Fruit fly (Drosophila melanogaster) whole organism: Measurements from ENCODE around the gene wge.

Experiments used
- CG8478 ChIP-seq: fragments of >200 bp; optimal IDR thresholded peaks from 2 replicates; lab custom pipeline; 2018; ENCODE audit warnings: inconsistent platforms
- Dll ChIP-seq: fragments of >200 bp; optimal IDR thresholded peaks from 2 replicates; lab custom pipeline; 2017
- EcR ChIP-seq, 2 experiments: fragments of >200 bp; optimal IDR thresholded peaks; 2 replicates each; lab custom pipeline; 2017; ENCODE audit warnings: missing biosample characterization in 2 of 2, missing genetic modification characterization in 2 of 2, missing genetic modification reagents in 2 of 2
- pan ChIP-seq: fragments of >200 bp; optimal IDR thresholded peaks from 2 replicates; lab custom pipeline; 2017
- psq ChIP-seq: fragments of >200 bp; optimal IDR thresholded peaks from 2 replicates; lab custom pipeline; 2017
- usp ChIP-seq: fragments of >200 bp; optimal IDR thresholded peaks from 2 replicates; lab custom pipeline; 2017; ENCODE audit warnings: missing biosample characterization, missing genetic modification characterization, mixed read lengths

wge gene

DNA sequence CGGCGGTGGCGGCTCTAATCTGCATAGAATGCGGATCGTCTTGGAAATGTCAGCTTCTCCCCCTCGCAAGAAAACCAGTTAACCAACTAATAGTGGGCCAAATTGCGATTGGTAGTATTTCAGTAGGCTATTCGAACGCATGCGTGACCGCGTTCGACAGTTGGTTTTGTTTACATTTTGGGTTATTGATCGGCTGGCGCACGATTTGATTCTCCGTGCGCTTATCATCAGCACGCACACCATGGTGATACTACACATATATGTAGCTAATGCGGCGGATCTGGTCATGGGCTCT is 32.6 kb upstream of the wge start:
- TF ChIP-seq pan (lab: Kevin White, UChicago) (no peak), psq (no peak), Dll (lab: Kevin White, UChicago) (no peak), EcR (GFP tag; optimal IDR thresholded peaks at IDR 0.05; lab: Kevin White, UChicago) (no peak), usp (GFP tag; lab: Kevin White, UChicago) (no peak), CG8478 (lab: Kevin White, UChicago) (no peak)

- TF ChIP-seq pan (lab: Kevin White, UChicago): no peak
- TF ChIP-seq usp (GFP tag; lab: Kevin White, UChicago): no peak
- no peak for TF ChIP-seq CG8478 (lab: Kevin White, UChicago)
- TF ChIP-seq EcR (GFP tag; optimal IDR thresholded peaks at IDR 0.05; lab: Kevin White, UChicago): no peak
- no peak for TF ChIP-seq Dll (lab: Kevin White, UChicago)
- no peak for TF ChIP-seq psq
Observed at dm6 chr3R:22752929-22753328, 32.0 kb upstream of the wge start.

DNA sequence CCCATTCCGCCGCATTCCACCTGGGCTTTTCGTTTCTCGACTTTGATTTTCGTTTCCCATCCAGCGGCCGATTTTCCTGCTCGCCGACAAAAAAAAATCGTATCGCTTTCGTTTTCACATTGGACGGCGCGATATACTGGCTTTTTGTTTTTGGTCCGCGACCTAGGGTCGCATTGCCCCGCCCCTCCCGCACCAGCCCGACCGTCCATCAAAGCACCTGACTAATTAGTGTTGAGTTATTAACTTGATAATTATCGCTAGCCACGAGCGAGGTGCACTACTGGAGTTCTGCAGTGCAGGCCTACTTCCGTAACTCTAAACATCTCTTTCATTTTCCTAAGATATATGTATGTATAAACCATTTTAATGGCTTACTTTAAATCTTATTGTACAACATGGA is 30.7 kb upstream of the wge start:
- TF ChIP-seq usp (GFP tag; lab: Kevin White, UChicago): no peak
- TF ChIP-seq Dll (lab: Kevin White, UChicago): no peak
- no peak for TF ChIP-seq pan (lab: Kevin White, UChicago)
- TF ChIP-seq CG8478 (lab: Kevin White, UChicago): no peak
- no peak for TF ChIP-seq psq
- no peak for TF ChIP-seq EcR (GFP tag; optimal IDR thresholded peaks at IDR 0.05; lab: Kevin White, UChicago)

DNA sequence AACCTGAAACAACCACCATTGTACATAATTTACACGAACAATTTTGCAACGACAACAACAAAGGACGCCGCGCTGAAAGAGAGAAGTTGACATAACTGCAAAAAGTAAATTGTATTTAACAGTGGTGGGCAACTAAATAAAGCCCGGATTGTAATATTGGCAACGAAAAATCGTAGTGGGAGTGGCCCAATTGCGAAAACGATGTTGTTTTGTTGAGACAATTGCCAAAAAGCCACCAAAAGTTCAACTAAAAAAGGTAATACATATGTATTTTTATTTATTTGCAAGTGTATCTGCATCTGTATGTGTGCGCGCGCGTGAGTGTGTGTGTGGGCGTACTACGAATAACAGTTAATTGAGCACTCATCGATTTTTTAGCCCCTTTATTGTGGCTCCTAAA is 30.2 kb upstream of the wge start:
- no peak for TF ChIP-seq psq
- TF ChIP-seq usp (GFP tag; lab: Kevin White, UChicago): no peak
- no peak for TF ChIP-seq EcR (GFP tag; optimal IDR thresholded peaks at IDR 0.05; lab: Kevin White, UChicago)
- TF ChIP-seq pan (lab: Kevin White, UChicago): no peak
- TF ChIP-seq Dll (lab: Kevin White, UChicago): no peak
- no peak for TF ChIP-seq CG8478 (lab: Kevin White, UChicago)

DNA sequence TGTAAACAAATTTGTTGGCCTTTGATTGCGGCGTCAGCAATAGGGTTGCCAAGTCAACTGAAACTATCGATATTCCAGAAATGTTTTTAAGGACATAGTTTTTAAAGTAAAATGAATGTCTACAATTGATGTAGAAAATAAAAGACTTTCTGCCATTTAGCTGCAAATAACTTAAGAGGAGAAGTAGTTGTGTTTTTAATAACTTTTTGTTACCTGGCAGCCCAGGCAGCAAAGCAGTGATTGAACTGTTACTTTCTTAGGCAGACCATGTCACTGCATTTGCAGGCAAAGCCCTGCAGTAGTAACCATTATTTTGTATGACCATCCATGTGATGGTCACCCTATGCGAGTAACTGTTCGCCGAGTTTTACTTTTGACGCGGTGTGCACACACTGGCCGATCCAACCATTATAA is 29.6 kb upstream of the wge start, which contains the start of the genes rumi, CG7029 and Usp12-46:
TSS of gene rumi (minus strand) at position 64 of the 414 bp plus-strand sequence.
TSS of gene CG7029 (plus strand) at position 368 of the 414 bp plus-strand sequence.
TSS of gene Usp12-46 (plus strand) at position 368 of the 414 bp plus-strand sequence.
- TF ChIP-seq psq (no peak), usp (GFP tag; lab: Kevin White, UChicago) (no peak), EcR (GFP tag; optimal IDR thresholded peaks at IDR 0.05; lab: Kevin White, UChicago) (no peak), CG8478 (lab: Kevin White, UChicago) (no peak), pan (lab: Kevin White, UChicago) (no peak), Dll (lab: Kevin White, UChicago) (no peak)

dm6 chr3R:22750039-22750438 is 29.1 kb upstream of the wge start:
- TF ChIP-seq psq (no peak), pan (lab: Kevin White, UChicago) (no peak), Dll (lab: Kevin White, UChicago) (no peak), usp (GFP tag; lab: Kevin White, UChicago) (no peak), CG8478 (lab: Kevin White, UChicago) (no peak), EcR (GFP tag; optimal IDR thresholded peaks at IDR 0.05; lab: Kevin White, UChicago) (no peak)

DNA sequence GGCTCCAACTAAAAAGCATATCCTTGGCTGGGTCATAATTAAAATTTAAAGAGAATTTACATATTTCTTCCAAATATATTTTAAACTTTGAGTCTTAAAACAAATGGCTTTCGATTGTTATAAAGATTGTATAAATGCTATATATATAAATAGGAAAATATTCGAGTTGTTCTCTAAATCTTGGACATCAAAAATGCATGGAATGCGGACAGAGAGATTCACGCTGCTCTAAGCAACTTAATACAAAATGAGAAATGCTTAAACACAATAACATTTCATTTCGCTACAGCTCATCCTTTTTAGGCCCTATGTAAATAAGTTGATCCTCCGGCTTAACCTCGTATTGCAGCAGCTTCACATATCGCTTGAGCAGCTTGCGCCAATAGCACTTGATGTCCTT is 28.0 kb upstream of the wge start, which contains the start of gene CG31139:
TSS of gene CG31139 (minus strand) at position 101 of the 400 bp plus-strand sequence.
- TF ChIP-seq EcR (GFP tag; optimal IDR thresholded peaks at IDR 0.05; lab: Kevin White, UChicago): no peak
- TF ChIP-seq Dll (lab: Kevin White, UChicago): no peak
- no peak for TF ChIP-seq usp (GFP tag; lab: Kevin White, UChicago)
- TF ChIP-seq pan (lab: Kevin White, UChicago): no peak
- TF ChIP-seq CG8478 (lab: Kevin White, UChicago): no peak
- no peak for TF ChIP-seq psq

DNA sequence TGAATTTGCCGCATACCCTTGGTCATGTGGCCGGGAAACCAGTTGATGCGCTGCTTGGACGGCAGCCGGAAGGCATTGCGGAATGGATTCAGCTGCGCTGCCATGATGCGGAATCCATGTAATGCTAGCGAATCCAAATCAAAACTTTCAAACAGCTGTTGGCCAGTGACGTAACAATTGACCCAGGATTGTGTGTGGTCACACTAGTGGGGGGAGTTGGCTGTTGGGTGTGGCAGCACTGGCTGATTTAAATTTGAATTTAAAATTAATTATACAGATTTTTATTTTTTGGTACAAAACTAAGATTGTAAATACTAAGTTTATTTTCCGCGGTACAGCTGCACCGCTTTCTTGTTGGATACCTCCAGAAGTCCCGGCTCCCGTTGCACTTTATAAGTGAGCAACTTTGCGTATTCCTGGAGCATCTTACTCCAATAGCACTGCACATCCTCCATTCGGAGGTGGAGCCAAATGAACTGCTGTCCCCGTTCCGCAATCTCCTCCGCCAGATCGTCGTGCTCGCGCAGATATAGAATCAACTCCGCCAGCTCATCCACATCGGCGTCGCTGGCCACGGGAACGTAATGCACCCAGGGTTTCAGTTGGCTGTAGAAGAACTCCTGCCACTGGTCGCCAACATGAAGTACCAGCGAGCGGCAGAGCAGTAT is 26.6 kb upstream of the wge start, which contains the start of gene CG17141:
TSS of gene CG17141 (minus strand) at position 177 of the 668 bp plus-strand sequence.
- TF ChIP-seq pan (lab: Kevin White, UChicago) (no peak), psq (no peak), CG8478 (lab: Kevin White, UChicago) (no peak), Dll (lab: Kevin White, UChicago) (no peak), EcR (GFP tag; optimal IDR thresholded peaks at IDR 0.05; lab: Kevin White, UChicago) (no peak), usp (GFP tag; lab: Kevin White, UChicago) (no peak)

- no peak for TF ChIP-seq psq
- TF ChIP-seq EcR (GFP tag; optimal IDR thresholded peaks at IDR 0.05; lab: Kevin White, UChicago): no peak
- TF ChIP-seq usp (GFP tag; lab: Kevin White, UChicago): no peak
Observed at dm6 chr3R:22745432-22745831, 24.5 kb upstream of the wge start, which contains the start of the genes vret and HP1c. Gene vret (minus strand): TSS chr3R:22745581. Gene HP1c (plus strand): TSS chr3R:22745620.

DNA sequence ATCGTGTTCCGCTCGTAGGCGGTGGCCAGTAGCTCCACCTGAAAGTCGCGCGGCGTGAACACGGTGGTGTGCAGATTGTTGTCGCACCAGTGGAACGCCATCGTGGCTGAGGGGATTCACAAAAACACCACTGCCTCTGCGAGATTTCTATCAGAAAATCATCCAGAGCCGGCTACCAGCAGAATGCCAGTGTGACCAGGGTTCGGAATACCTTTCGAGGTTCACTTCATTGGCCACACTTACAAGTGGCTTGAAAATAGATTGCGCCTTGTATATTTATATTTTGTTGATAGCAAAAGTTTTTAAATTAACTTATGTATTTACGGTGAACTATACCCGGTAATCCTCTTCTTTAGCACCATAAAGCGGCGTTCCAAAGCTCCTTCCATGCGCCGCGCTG is 20.0 kb upstream of the wge start, which contains the start of the genes Dcr-1 and CG6985:
TSS of gene Dcr-1 (minus strand) at position 162 of the 400 bp plus-strand sequence.
TSS of gene CG6985 (plus strand) at position 221 of the 400 bp plus-strand sequence.
- TF ChIP-seq Dll (lab: Kevin White, UChicago) (no peak), usp (GFP tag; lab: Kevin White, UChicago) (no peak), CG8478 (lab: Kevin White, UChicago) (no peak), EcR (GFP tag; optimal IDR thresholded peaks at IDR 0.05; lab: Kevin White, UChicago) (no peak), psq (no peak), pan (lab: Kevin White, UChicago) (no peak)

DNA sequence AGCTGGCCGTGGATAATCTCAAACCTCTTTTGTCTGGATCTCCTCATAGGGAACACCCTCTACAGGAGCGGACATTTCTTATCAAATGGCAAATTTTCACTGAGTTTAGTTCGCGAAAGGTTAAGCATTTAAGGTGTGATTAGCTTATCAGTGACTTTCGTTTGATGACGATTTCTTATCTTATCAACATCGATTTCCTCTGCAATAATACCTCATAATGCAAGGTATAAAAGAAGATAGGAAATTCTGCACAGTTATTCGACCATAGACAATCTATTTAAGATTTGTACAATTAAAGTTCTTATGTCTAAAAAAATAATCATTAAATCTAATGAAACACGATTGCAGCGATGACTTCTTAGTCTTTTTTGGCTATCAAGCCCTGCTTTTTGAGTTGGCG is 12.8 kb upstream of the wge start, which contains the start of gene Takl2:
TSS of gene Takl2 (minus strand) at position 101 of the 400 bp plus-strand sequence.
- TF ChIP-seq Dll (lab: Kevin White, UChicago) (no peak), psq (no peak)

DNA sequence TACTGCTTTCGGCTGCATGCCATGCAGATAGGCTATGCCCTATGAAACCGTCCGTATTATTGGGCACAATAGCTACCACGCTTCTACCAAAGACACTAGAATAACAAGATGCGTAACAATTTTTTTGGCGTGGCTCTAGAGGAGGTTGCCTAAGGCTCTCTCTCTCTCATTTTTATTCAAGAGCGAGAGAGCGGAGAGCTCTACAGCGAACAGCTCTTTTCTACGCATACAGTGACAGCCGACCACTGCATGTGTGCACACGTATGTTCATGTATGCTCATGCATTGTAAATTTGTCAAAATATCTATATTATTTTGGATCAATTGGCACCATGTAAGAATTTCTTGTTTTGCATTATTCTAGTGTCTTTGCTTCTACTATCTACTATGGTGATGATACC is 12.0 kb upstream of the wge start:
- TF ChIP-seq Dll (lab: Kevin White, UChicago): no peak
- no peak for TF ChIP-seq psq
- no peak for TF ChIP-seq EcR (GFP tag; optimal IDR thresholded peaks at IDR 0.05; lab: Kevin White, UChicago)
- no peak for TF ChIP-seq pan (lab: Kevin White, UChicago)
- no peak for TF ChIP-seq CG8478 (lab: Kevin White, UChicago)
- TF ChIP-seq usp (GFP tag; lab: Kevin White, UChicago): no peak
